Worm (Caenorhabditis elegans) whole organism, early embryonic: ENCODE data around the gene ztf-8.

ENCODE experiments used
- B0310.2 ChIP-seq: sonication (generic microtip); optimal IDR thresholded peaks from 2 replicates; lab custom pipeline; 2016; ENCODE audit warnings: mild to moderate bottlenecking, missing genetic modification characterization, missing compliant biosample characterization
- F13C5.2 ChIP-seq: sonication (generic microtip); optimal IDR thresholded peaks from 2 replicates; lab custom pipeline; 2017; ENCODE audit warnings: mild to moderate bottlenecking, missing genetic modification characterization, inconsistent platforms, missing compliant biosample characterization
- aly-1 ChIP-seq: sonication (generic microtip); optimal IDR thresholded peaks from 2 replicates; lab custom pipeline; 2016; ENCODE audit warnings: missing genetic modification characterization, missing compliant biosample characterization
- ama-1 ChIP-seq: fragments of 150-350 bp; optimal IDR thresholded peaks from 2 replicates; lab custom pipeline; 2014
- ceh-13 ChIP-seq: fragments of 200-800 bp; sonication (Bioruptor generic); optimal IDR thresholded peaks from 2 replicates; lab custom pipeline; 2018; ENCODE audit warnings: mild to moderate bottlenecking, missing genetic modification characterization, missing compliant biosample characterization
- ceh-36 ChIP-seq: sonication (generic microtip); optimal IDR thresholded peaks from 2 replicates; lab custom pipeline; 2016; ENCODE audit warnings: missing genetic modification characterization, inconsistent platforms, missing compliant biosample characterization
- ets-7 ChIP-seq: sonication (generic microtip); optimal IDR thresholded peaks from 2 replicates; lab custom pipeline; 2016; ENCODE audit warnings: missing genotype, missing genetic modification characterization, missing compliant biosample characterization
- flt-1 ChIP-seq: fragments of 200-800 bp; sonication (Bioruptor generic); IDR thresholded peaks from 2 replicates; pipeline ENCODE4 v1.3.6; 2022; ENCODE audit warnings: missing genetic modification characterization, missing compliant biosample characterization
- hmbx-1 ChIP-seq: sonication (generic microtip); optimal IDR thresholded peaks from 2 replicates; lab custom pipeline; 2016; ENCODE audit warnings: mild to moderate bottlenecking, missing genetic modification characterization, missing compliant biosample characterization
- hmg-4 ChIP-seq: fragments of 200-800 bp; sonication (Bioruptor generic); optimal IDR thresholded peaks from 2 replicates; lab custom pipeline; 2018; ENCODE audit warnings: mild to moderate bottlenecking, missing genetic modification characterization, missing compliant biosample characterization
- hnd-1 ChIP-seq: sonication (generic microtip); optimal IDR thresholded peaks from 2 replicates; lab custom pipeline; 2016; ENCODE audit warnings: missing genetic modification characterization, missing compliant biosample characterization
- pes-1 ChIP-seq: fragments of 200-800 bp; sonication (Bioruptor generic); IDR thresholded peaks from 2 replicates; pipeline ENCODE4 v1.3.6; 2022; ENCODE audit warnings: missing genetic modification reagents, missing genetic modification characterization, missing compliant biosample characterization
- scrt-1 ChIP-seq: fragments of 200-800 bp; sonication (Bioruptor generic); IDR thresholded peaks from 2 replicates; pipeline ENCODE4 v1.3.6; 2022; ENCODE audit warnings: missing genetic modification characterization, missing compliant biosample characterization
- sea-1 ChIP-seq: fragments of 200-800 bp; sonication (Bioruptor generic); conservative IDR thresholded peaks from 2 replicates; pipeline ENCODE4 v1.3.6; 2022; ENCODE audit warnings: missing genetic modification characterization, missing compliant biosample characterization
- tbx-11 ChIP-seq: fragments of 200-800 bp; sonication (Bioruptor generic); IDR thresholded peaks from 2 replicates; pipeline ENCODE4 v1.3.6; 2022; ENCODE audit warnings: missing genetic modification characterization, missing compliant biosample characterization
- tbx-37 ChIP-seq: fragments of 200-800 bp; sonication (Bioruptor generic); conservative IDR thresholded peaks from 2 replicates; pipeline ENCODE4 v1.3.6; 2022; ENCODE audit warnings: missing genetic modification reagents, missing genetic modification characterization, missing compliant biosample characterization
- tra-4 ChIP-seq: sonication (generic microtip); optimal IDR thresholded peaks from 2 replicates; lab custom pipeline; 2017; ENCODE audit warnings: missing genetic modification characterization, missing compliant biosample characterization

Gene ztf-8

ce11 chrIII:5254108-5254507, 19.2 kb downstream of the ztf-8 start, which contains the start of the genes sumv-1 and gop-1:
Gene sumv-1 (minus strand): TSS chrIII:5254187.
Gene gop-1 (plus strand): TSS chrIII:5254438.
- TF ChIP-seq F13C5.2 (tag; lab: Kevin White, UChicago) (no peak), pes-1 (GFP tag; lab: Robert Waterston, UW) (no peak), tbx-11 (GFP tag; lab: Robert Waterston, UW) (no peak), hmbx-1 (no peak), ceh-13 (no peak), B0310.2 (tag; lab: Kevin White, UChicago) (no peak), ets-7 (tag; lab: Kevin White, UChicago) (no peak), scrt-1 (GFP tag; lab: Robert Waterston, UW) (no peak), sea-1 (no peak), ceh-36 (tag; lab: Kevin White, UChicago) (no peak), tra-4 (tag; lab: Kevin White, UChicago) (no peak), hmg-4 (GFP tag; lab: Kevin White, UChicago) (no peak), tbx-37 (GFP tag; lab: Robert Waterston, UW) (no peak)

- no peak for TF ChIP-seq hmg-4 (GFP tag; lab: Kevin White, UChicago)
- TF ChIP-seq ceh-36 (tag; lab: Kevin White, UChicago), result peak; percentile 67
Observed at ce11 chrIII:5248706-5249105, 24.6 kb downstream of the ztf-8 start.

ce11 chrIII:5245067-5245466, 28.2 kb downstream of the ztf-8 start:
- TF ChIP-seq B0310.2 (tag; lab: Kevin White, UChicago) (no peak), pes-1 (GFP tag; lab: Robert Waterston, UW) (no peak), scrt-1 (GFP tag; lab: Robert Waterston, UW) (no peak), tbx-11 (GFP tag; lab: Robert Waterston, UW) (no peak), ceh-13 (no peak), F13C5.2 (tag; lab: Kevin White, UChicago) (no peak), aly-1 (tag; lab: Kevin White, UChicago) (no peak), ceh-36 (tag; lab: Kevin White, UChicago) (no peak), tbx-37 (GFP tag; lab: Robert Waterston, UW) (no peak), ama-1 (no peak), ets-7 (tag; lab: Kevin White, UChicago) (no peak)

- no peak for TF ChIP-seq tra-4 (tag; lab: Kevin White, UChicago)
- TF ChIP-seq B0310.2 (tag; lab: Kevin White, UChicago), result no peak
- no peak for TF ChIP-seq ama-1
- no peak for TF ChIP-seq hmg-4 (GFP tag; lab: Kevin White, UChicago)
- no peak for TF ChIP-seq hnd-1 (tag; lab: Kevin White, UChicago)
- TF ChIP-seq tbx-37 (GFP tag; lab: Robert Waterston, UW), result no peak
- no peak for TF ChIP-seq tbx-11 (GFP tag; lab: Robert Waterston, UW)
- TF ChIP-seq scrt-1 (GFP tag; lab: Robert Waterston, UW), result no peak
- no peak for TF ChIP-seq ets-7 (tag; lab: Kevin White, UChicago)
- TF ChIP-seq ceh-13, result no peak
- TF ChIP-seq ceh-36 (tag; lab: Kevin White, UChicago), result no peak
- TF ChIP-seq pes-1 (GFP tag; lab: Robert Waterston, UW), result no peak
- no peak for TF ChIP-seq hmbx-1
- no peak for TF ChIP-seq sea-1
- TF ChIP-seq flt-1 (GFP tag; lab: Robert Waterston, UW), result no peak
Observed at ce11 chrIII:5244539-5244938, 28.7 kb downstream of the ztf-8 start, which contains the start of gene cnd-1. Gene cnd-1 (minus strand): TSS chrIII:5244639.

ce11 chrIII:5241854-5242253, 31.4 kb downstream of the ztf-8 start:
- no peak for TF ChIP-seq tra-4 (tag; lab: Kevin White, UChicago)
- TF ChIP-seq ets-7 (tag; lab: Kevin White, UChicago), result no peak
- TF ChIP-seq tbx-37 (GFP tag; lab: Robert Waterston, UW), result no peak
- TF ChIP-seq ceh-13, result no peak
- no peak for TF ChIP-seq scrt-1 (GFP tag; lab: Robert Waterston, UW)
- no peak for TF ChIP-seq B0310.2 (tag; lab: Kevin White, UChicago)
- no peak for TF ChIP-seq hmbx-1

ce11 chrIII:5236104-5236503, 37.2 kb downstream of the ztf-8 start, which contains the start of gene prx-10:
Gene prx-10 (plus strand): TSS chrIII:5236404.
- TF ChIP-seq sea-1, result no peak
- TF ChIP-seq B0310.2 (tag; lab: Kevin White, UChicago), result no peak

- TF ChIP-seq ceh-36 (tag; lab: Kevin White, UChicago), result no peak
Observed at ce11 chrIII:5234312-5234711, 39.0 kb downstream of the ztf-8 start, which contains the start of gene mrps-26. Gene mrps-26 (plus strand): TSS chrIII:5234612.

- TF ChIP-seq ceh-36 (tag; lab: Kevin White, UChicago) (no peak), hnd-1 (tag; lab: Kevin White, UChicago) (no peak), sea-1 (no peak), tbx-37 (GFP tag; lab: Robert Waterston, UW) (no peak), hmg-4 (GFP tag; lab: Kevin White, UChicago) (no peak), F13C5.2 (tag; lab: Kevin White, UChicago) (no peak), ets-7 (tag; lab: Kevin White, UChicago) (no peak), aly-1 (tag; lab: Kevin White, UChicago) (no peak), B0310.2 (tag; lab: Kevin White, UChicago) (no peak), scrt-1 (GFP tag; lab: Robert Waterston, UW) (no peak), flt-1 (GFP tag; lab: Robert Waterston, UW) (no peak), hmbx-1 (no peak), pes-1 (GFP tag; lab: Robert Waterston, UW) (no peak), tra-4 (tag; lab: Kevin White, UChicago) (no peak), ama-1 (no peak), tbx-11 (GFP tag; lab: Robert Waterston, UW) (no peak), ceh-13 (no peak)
Observed at ce11 chrIII:5233140-5233539, 40.1 kb downstream of the ztf-8 start.
